Worm (Caenorhabditis elegans) whole organism, L2 larva: ENCODE measurements around the gene ceh-63.
A peak's percentile ranks its signal among the peaks of the same experiment; 100 is the strongest.

ENCODE experiments used
- C34F6.9 ChIP-seq: fragments of 150-350 bp; optimal IDR thresholded peaks from 2 replicates; lab custom pipeline; 2014; ENCODE audit warnings: missing biosample characterization, missing genetic modification characterization
- F13H6.1 ChIP-seq: sonication (generic microtip); optimal IDR thresholded peaks from 2 replicates; lab custom pipeline; 2016; ENCODE audit warnings: missing genetic modification characterization, missing compliant biosample characterization
- R02D3.7 ChIP-seq: fragments of 150-350 bp; optimal IDR thresholded peaks from 2 replicates; lab custom pipeline; 2014; ENCODE audit warnings: missing biosample characterization, missing genetic modification characterization
- Y55F3AM.14 ChIP-seq: fragments of 200-800 bp; sonication (Bioruptor generic); optimal IDR thresholded peaks from 2 replicates; lab custom pipeline; 2018; ENCODE audit warnings: mild to moderate bottlenecking, missing genetic modification characterization, missing compliant biosample characterization
- ZK546.5 ChIP-seq: sonication (generic microtip); optimal IDR thresholded peaks from 2 replicates; lab custom pipeline; 2017; ENCODE audit warnings: missing biosample characterization, missing genetic modification characterization
- alr-1 ChIP-seq: fragments of 150-350 bp; optimal IDR thresholded peaks from 2 replicates; lab custom pipeline; 2014; ENCODE audit warnings: missing biosample characterization, missing genetic modification characterization
- aly-2 ChIP-seq: fragments of 150-350 bp; optimal IDR thresholded peaks from 2 replicates; lab custom pipeline; 2014; ENCODE audit warnings: missing biosample characterization, missing genetic modification characterization
- ama-1 ChIP-seq: fragments of 150-350 bp; optimal IDR thresholded peaks from 2 replicates; lab custom pipeline; 2018; ENCODE audit warnings: inconsistent platforms
- blmp-1 ChIP-seq: sonication (generic microtip); optimal IDR thresholded peaks from 2 replicates; lab custom pipeline; 2017; ENCODE audit warnings: missing genetic modification characterization, mild to moderate bottlenecking, missing compliant biosample characterization, antibody characterized with exemption, moderate library complexity; ENCODE audit not compliant: insufficient read depth
- ceh-16 ChIP-seq: fragments of 150-350 bp; optimal IDR thresholded peaks from 2 replicates; lab custom pipeline; 2014; ENCODE audit warnings: missing biosample characterization, missing genetic modification characterization
- ceh-82 ChIP-seq: fragments of 150-350 bp; optimal IDR thresholded peaks from 2 replicates; lab custom pipeline; 2014; ENCODE audit warnings: missing biosample characterization, missing genetic modification characterization
- dmd-4 ChIP-seq: sonication (generic microtip); optimal IDR thresholded peaks from 2 replicates; lab custom pipeline; 2017; ENCODE audit warnings: missing biosample characterization, missing genetic modification characterization
- egl-27 ChIP-seq: sonication (generic microtip); optimal IDR thresholded peaks from 3 replicates; lab custom pipeline; 2017; ENCODE audit warnings: missing biosample characterization, missing genetic modification reagents, missing genetic modification characterization
- elt-1 ChIP-seq: fragments of 150-350 bp; optimal IDR thresholded peaks from 2 replicates; lab custom pipeline; 2014; ENCODE audit warnings: missing biosample characterization, missing genetic modification characterization
- fos-1 ChIP-seq: fragments of 150-350 bp; optimal IDR thresholded peaks from 2 replicates; lab custom pipeline; 2014; ENCODE audit warnings: missing biosample characterization, missing genetic modification characterization
- gmeb-1 ChIP-seq: fragments of 150-350 bp; optimal IDR thresholded peaks from 2 replicates; lab custom pipeline; 2014; ENCODE audit warnings: missing biosample characterization, missing genetic modification characterization
- lin-11 ChIP-seq: fragments of 150-350 bp; sonication (generic microtip); optimal IDR thresholded peaks from 2 replicates; lab custom pipeline; 2014; ENCODE audit warnings: missing biosample characterization, missing genetic modification characterization, inconsistent platforms, mixed read lengths
- lin-13 ChIP-seq: fragments of 150-350 bp; optimal IDR thresholded peaks from 2 replicates; lab custom pipeline; 2014; ENCODE audit warnings: missing biosample characterization, missing genetic modification reagents, missing genetic modification characterization
- lsy-2 ChIP-seq, 2 experiments: fragments of 150-350 bp in 1 of 2; sonication (generic microtip) in 1 of 2; optimal IDR thresholded peaks; 2 replicates each; lab custom pipeline; 2014 to 2017; ENCODE audit warnings: missing biosample characterization in 2 of 2, missing genetic modification characterization in 2 of 2
- mab-5 ChIP-seq: fragments of 150-350 bp; optimal IDR thresholded peaks from 2 replicates; lab custom pipeline; 2014; ENCODE audit warnings: missing biosample characterization, missing genetic modification characterization
- mdl-1 ChIP-seq, 2 experiments: fragments of 150-350 bp in 1 of 2; sonication (generic microtip) in 1 of 2; optimal IDR thresholded peaks; 2 replicates each; lab custom pipeline; 2017; ENCODE audit warnings: missing biosample characterization in 2 of 2, missing genetic modification characterization in 2 of 2
- nhr-11 ChIP-seq: fragments of 150-350 bp; optimal IDR thresholded peaks from 2 replicates; lab custom pipeline; 2014; ENCODE audit warnings: missing biosample characterization, missing genetic modification characterization
- nhr-12 ChIP-seq: fragments of 150-350 bp; optimal IDR thresholded peaks from 2 replicates; lab custom pipeline; 2014; ENCODE audit warnings: missing biosample characterization, missing genetic modification characterization
- nhr-129 ChIP-seq: fragments of 150-350 bp; optimal IDR thresholded peaks from 2 replicates; lab custom pipeline; 2014; ENCODE audit warnings: missing biosample characterization, missing genetic modification characterization
- nhr-21 ChIP-seq: fragments of 150-350 bp; optimal IDR thresholded peaks from 2 replicates; lab custom pipeline; 2014; ENCODE audit warnings: missing biosample characterization, missing genetic modification characterization
- nhr-23 ChIP-seq: fragments of 150-350 bp; optimal IDR thresholded peaks from 2 replicates; lab custom pipeline; 2014; ENCODE audit warnings: missing biosample characterization, missing genetic modification reagents, missing genetic modification characterization
- nhr-25 ChIP-seq: fragments of 150-350 bp; sonication (generic microtip); optimal IDR thresholded peaks from 3 replicates; lab custom pipeline; 2014; ENCODE audit warnings: missing biosample characterization, missing genetic modification characterization
- sem-4 ChIP-seq: fragments of 150-350 bp; optimal IDR thresholded peaks from 2 replicates; lab custom pipeline; 2014; ENCODE audit warnings: missing biosample characterization, missing genetic modification reagents, missing genetic modification characterization
- sma-9 ChIP-seq, 2 experiments: fragments of 150-350 bp in 1 of 2; sonication (generic microtip) in 1 of 2; optimal IDR thresholded peaks; 2 replicates each; lab custom pipeline; 2014 to 2016; ENCODE audit warnings: missing genetic modification characterization in 2 of 2, mild to moderate bottlenecking in 1 of 2, missing biosample characterization in 1 of 2, missing compliant biosample characterization in 1 of 2, missing genetic modification reagents in 1 of 2, moderate library complexity in 1 of 2
- snpc-4 ChIP-seq: fragments of 150-350 bp; optimal IDR thresholded peaks from 2 replicates; lab custom pipeline; 2014; ENCODE audit warnings: missing biosample characterization, missing genetic modification characterization
- unc-39 ChIP-seq: fragments of 150-350 bp; optimal IDR thresholded peaks from 2 replicates; lab custom pipeline; 2014; ENCODE audit warnings: missing biosample characterization, missing genetic modification characterization
- unc-62 ChIP-seq: fragments of 150-350 bp; optimal IDR thresholded peaks from 2 replicates; lab custom pipeline; 2014; ENCODE audit warnings: missing biosample characterization, missing genetic modification reagents, missing genetic modification characterization
- zag-1 ChIP-seq: fragments of 150-350 bp; optimal IDR thresholded peaks from 2 replicates; lab custom pipeline; 2014; ENCODE audit warnings: missing biosample characterization, missing genetic modification characterization
- ztf-1 ChIP-seq: fragments of 200-800 bp; sonication (Bioruptor generic); conservative IDR thresholded peaks from 2 replicates; pipeline ENCODE4 v1.3.6; 2022; ENCODE audit warnings: missing genetic modification characterization, missing compliant biosample characterization
- ztf-11 ChIP-seq: sonication (generic microtip); optimal IDR thresholded peaks from 2 replicates; lab custom pipeline; 2017; ENCODE audit warnings: missing biosample characterization, missing genetic modification characterization

ceh-63 gene

ce11 chrX:3645924-3646323, 27.9 kb downstream of the ceh-63 start:
- TF ChIP-seq F13H6.1 (peak; percentile 34), alr-1 (tag; lab: Kevin White, UChicago) (no peak), elt-1 (tag; lab: Kevin White, UChicago) (no peak), ztf-11 (tag; lab: Kevin White, UChicago) (no peak), egl-27 (tag; lab: Kevin White, UChicago) (no peak), nhr-129 (tag; lab: Kevin White, UChicago) (peak; percentile 24), Y55F3AM.14 (GFP tag; lab: Kevin White, UChicago) (no peak)

ce11 chrX:3644796-3645195, 29.1 kb downstream of the ceh-63 start, which contains the start of gene tmem-24:
Gene tmem-24 (minus strand): TSS chrX:3644896.
- no peak for TF ChIP-seq sma-9 (GFP tag; optimal IDR thresholded peaks at IDR 0.05; lab: Kevin White, UChicago)
- TF ChIP-seq sma-9 (tag; optimal IDR thresholded peaks at IDR 0.05; lab: Kevin White, UChicago): no peak
- TF ChIP-seq nhr-21 (tag; lab: Kevin White, UChicago): no peak
- no peak for TF ChIP-seq blmp-1 (tag; lab: Kevin White, UChicago)
- no peak for TF ChIP-seq nhr-23
- TF ChIP-seq C34F6.9 (tag; lab: Kevin White, UChicago): no peak
- TF ChIP-seq nhr-12 (tag; lab: Kevin White, UChicago): no peak
- TF ChIP-seq gmeb-1 (tag; lab: Kevin White, UChicago): no peak
- no peak for TF ChIP-seq egl-27 (tag; lab: Kevin White, UChicago)
- TF ChIP-seq aly-2: no peak
- TF ChIP-seq Y55F3AM.14 (GFP tag; lab: Kevin White, UChicago): no peak
- no peak for TF ChIP-seq R02D3.7 (tag; lab: Kevin White, UChicago)
- no peak for TF ChIP-seq lin-13 (GFP tag; lab: Kevin White, UChicago)

ce11 chrX:3634782-3635181, 39.1 kb downstream of the ceh-63 start:
- TF ChIP-seq nhr-23: no peak
- no peak for TF ChIP-seq elt-1 (tag; lab: Kevin White, UChicago)
- TF ChIP-seq ztf-1 (GFP tag; lab: Robert Waterston, UW): no peak
- no peak for TF ChIP-seq sem-4 (tag; lab: Kevin White, UChicago)
- TF ChIP-seq alr-1 (tag; lab: Kevin White, UChicago): no peak
- TF ChIP-seq R02D3.7 (tag; lab: Kevin White, UChicago): no peak

ce11 chrX:3633654-3634053, 40.2 kb downstream of the ceh-63 start, which contains the start of gene gst-11:
Gene gst-11 (minus strand): TSS chrX:3633754.
- TF ChIP-seq fos-1 (no peak), unc-39 (tag; lab: Kevin White, UChicago) (no peak), snpc-4 (no peak), unc-62 (GFP tag; lab: Kevin White, UChicago) (no peak), gmeb-1 (tag; lab: Kevin White, UChicago) (no peak), lsy-2 (tag; optimal IDR thresholded peaks at IDR 0.05; lab: Kevin White, UChicago) (no peak), ceh-16 (tag; lab: Kevin White, UChicago) (no peak), ztf-11 (tag; lab: Kevin White, UChicago) (no peak), mdl-1 (tag; optimal IDR thresholded peaks at IDR 0.05; lab: Kevin White, UChicago) (no peak), nhr-11 (tag; lab: Kevin White, UChicago) (no peak), sma-9 (GFP tag; optimal IDR thresholded peaks at IDR 0.05; lab: Kevin White, UChicago) (no peak), sma-9 (tag; optimal IDR thresholded peaks at IDR 0.05; lab: Kevin White, UChicago) (no peak), dmd-4 (tag; lab: Kevin White, UChicago) (no peak), mab-5 (tag; lab: Kevin White, UChicago) (no peak), lin-11 (tag; lab: Kevin White, UChicago) (no peak), ama-1 (lab: Kevin White, UChicago) (no peak), nhr-23 (no peak)

ce11 chrX:3631550-3631949, 42.3 kb downstream of the ceh-63 start:
- TF ChIP-seq nhr-25 (tag; lab: Kevin White, UChicago) (no peak), F13H6.1 (no peak), elt-1 (tag; lab: Kevin White, UChicago) (no peak), R02D3.7 (tag; lab: Kevin White, UChicago) (no peak), ceh-82 (no peak), nhr-12 (tag; lab: Kevin White, UChicago) (no peak), ceh-16 (tag; lab: Kevin White, UChicago) (no peak), ZK546.5 (tag; lab: Kevin White, UChicago) (no peak), unc-62 (GFP tag; lab: Kevin White, UChicago) (no peak), zag-1 (tag; lab: Kevin White, UChicago) (no peak)
- TF ChIP-seq, all 48 proteins: peak for 0
